Fruit fly (Drosophila melanogaster): ENCODE measurements around the gene Chchd3.

dm6 chr3R:31066356-31066755, 12.6 kb upstream of the Chchd3 start:
- no peak for TF ChIP-seq EcR (GFP tag; optimal IDR thresholded peaks at IDR 0.05)
- no peak for TF ChIP-seq usp (GFP tag; optimal IDR thresholded peaks at IDR 0.05)
- TF ChIP-seq psq (optimal IDR thresholded peaks at IDR 0.05), result no peak

Data from whole organism.